Fruit fly (Drosophila melanogaster): ENCODE data around the gene CG4842.

CG4842 gene

DNA sequence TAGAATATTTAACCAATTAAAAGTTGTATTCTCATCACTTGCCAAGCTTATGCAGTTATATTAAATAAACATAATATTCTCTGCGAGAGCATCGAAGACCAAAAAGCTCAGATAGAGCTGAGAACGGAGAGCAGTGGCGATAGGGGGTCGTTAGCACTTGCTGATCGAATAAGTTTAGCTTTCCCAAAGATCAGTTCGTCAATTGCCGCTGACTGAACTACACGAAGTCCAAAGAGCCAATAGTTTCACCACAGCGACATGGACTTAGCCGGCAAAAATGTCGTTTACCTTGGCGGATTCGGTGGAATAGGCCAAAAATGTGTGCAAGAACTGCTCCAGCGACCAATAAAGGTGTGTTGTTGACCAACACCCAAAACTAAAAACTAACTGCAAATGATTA, at the start of gene CG4842:
TSS of gene CG4842 (plus strand) at position 191 of the 400 bp plus-strand sequence.
- TF ChIP-seq CG34406 (GFP tag; optimal IDR thresholded peaks at IDR 0.05): no peak
- peak; percentile 70 for TF ChIP-seq svp (GFP tag)

DNA sequence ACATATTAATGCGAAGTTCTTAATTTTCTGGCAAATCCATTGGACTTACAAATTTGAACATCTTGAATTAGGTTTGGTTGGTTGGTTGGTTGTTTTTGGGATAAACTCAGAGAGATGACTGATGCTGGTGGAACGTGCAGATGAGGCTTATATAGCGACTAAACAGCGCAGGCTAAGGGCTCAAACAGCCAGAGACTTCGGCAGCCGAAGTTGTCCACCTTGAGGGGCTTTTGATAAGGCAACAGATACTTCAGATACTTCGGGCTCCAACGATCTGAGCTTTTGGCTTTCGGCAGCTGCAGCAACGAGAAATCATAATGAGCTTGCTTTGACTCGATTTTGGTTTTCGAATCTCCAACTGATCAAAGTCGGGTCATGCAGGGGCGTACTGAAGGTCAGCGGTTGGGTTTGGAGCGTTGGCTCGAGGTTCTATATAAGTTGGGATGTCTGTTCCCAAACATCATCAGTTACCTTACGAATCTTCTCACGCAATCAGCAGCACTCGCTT, 48.7 kb upstream of the CG4842 start, which contains the start of the genes CG13041 and CG13060:
TSS of gene CG13041 (minus strand) at position 128 of the 508 bp plus-strand sequence.
TSS of gene CG13060 (plus strand) at position 458 of the 508 bp plus-strand sequence.
- TF ChIP-seq CG32006 (GFP tag; optimal IDR thresholded peaks at IDR 0.05) (no peak), CG3919 (GFP tag; optimal IDR thresholded peaks at IDR 0.05) (no peak), CG3032 (tag; optimal IDR thresholded peaks at IDR 0.05) (no peak), CG8119 (GFP tag; IDR thresholded peaks at IDR 0.05) (no peak), CG34406 (GFP tag; optimal IDR thresholded peaks at IDR 0.05) (no peak), CG1621 (tag; optimal IDR thresholded peaks at IDR 0.05) (no peak), CG6792 (GFP tag; optimal IDR thresholded peaks at IDR 0.05) (no peak), CG9139 (GFP tag; optimal IDR thresholded peaks at IDR 0.05) (no peak), CG16779 (tag; optimal IDR thresholded peaks at IDR 0.05) (no peak)

DNA sequence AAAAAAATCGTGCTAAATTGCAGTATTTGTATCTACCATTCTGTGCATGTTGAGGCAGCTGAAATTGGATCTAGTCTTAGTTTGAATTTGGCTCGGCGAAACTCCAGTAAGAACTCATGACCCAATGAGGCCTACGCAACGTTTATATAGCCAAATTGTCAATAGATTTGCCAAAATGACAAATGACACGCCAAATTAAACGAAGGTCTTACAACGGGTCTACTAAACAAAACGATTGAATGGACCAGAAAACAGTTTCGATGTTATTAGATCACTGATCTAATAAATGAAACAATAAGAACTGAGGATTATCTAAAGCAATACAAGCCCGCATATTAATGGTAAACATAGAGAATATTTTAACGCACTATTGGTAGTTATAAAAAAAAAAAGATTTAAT, 47.0 kb upstream of the CG4842 start, which contains the start of gene CG42718:
TSS of gene CG42718 (minus strand) at position 101 of the 400 bp plus-strand sequence.
- TF ChIP-seq CG3919 (GFP tag; optimal IDR thresholded peaks at IDR 0.05) (no peak), Lpt (GFP tag; optimal IDR thresholded peaks at IDR 0.05) (no peak), CG11902 (GFP tag; optimal IDR thresholded peaks at IDR 0.05) (no peak), pdm3 (GFP tag; optimal IDR thresholded peaks at IDR 0.05) (no peak), CG7368 (GFP tag; optimal IDR thresholded peaks at IDR 0.05) (no peak), eg (GFP tag; IDR thresholded peaks at IDR 0.05) (no peak), Sox14 (GFP tag; optimal IDR thresholded peaks at IDR 0.05) (no peak), Ets21C (GFP tag; optimal IDR thresholded peaks at IDR 0.05) (no peak), CG10631 (GFP tag; optimal IDR thresholded peaks at IDR 0.05) (no peak), Smox (GFP tag; optimal IDR thresholded peaks at IDR 0.05) (no peak), Met (GFP tag; optimal IDR thresholded peaks at IDR 0.05) (no peak)

DNA sequence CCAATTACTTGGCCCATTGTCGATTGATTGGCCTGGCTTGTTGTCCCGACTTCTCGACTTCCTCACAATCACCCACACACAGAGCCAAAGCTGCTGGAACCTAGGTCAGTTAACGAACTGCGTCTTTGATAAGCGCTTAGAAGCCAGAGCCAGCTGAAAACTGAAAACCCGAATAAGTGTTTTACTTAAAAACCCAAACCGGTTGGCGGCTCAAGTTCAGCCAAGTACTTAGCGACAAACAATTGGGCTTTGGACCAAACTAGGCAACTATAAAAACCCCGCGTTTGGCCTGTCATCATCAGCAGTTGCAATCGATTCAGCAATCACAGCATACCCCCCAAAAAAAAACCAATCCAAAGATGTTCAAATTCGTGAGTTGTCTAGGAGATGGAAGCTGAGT, 44.8 kb upstream of the CG4842 start, which contains the start of gene CG13059:
TSS of gene CG13059 (plus strand) at position 301 of the 400 bp plus-strand sequence.
- no peak for TF ChIP-seq Ets21C (GFP tag; optimal IDR thresholded peaks at IDR 0.05)
- TF ChIP-seq eg (GFP tag; IDR thresholded peaks at IDR 0.05): no peak
- TF ChIP-seq CG3032 (tag; optimal IDR thresholded peaks at IDR 0.05): no peak
- TF ChIP-seq Eip78C (GFP tag): no peak
- TF ChIP-seq CG15336 (GFP tag; IDR thresholded peaks at IDR 0.05): no peak
- TF ChIP-seq cyc (GFP tag; optimal IDR thresholded peaks at IDR 0.05): no peak
- TF ChIP-seq CG34406 (GFP tag; optimal IDR thresholded peaks at IDR 0.05): no peak
- TF ChIP-seq Hr38 (GFP tag; optimal IDR thresholded peaks at IDR 0.05): no peak
- TF ChIP-seq Hr39 (GFP tag; optimal IDR thresholded peaks at IDR 0.05): no peak
- TF ChIP-seq lz (GFP tag; optimal IDR thresholded peaks at IDR 0.05): no peak
- TF ChIP-seq CG6854 (GFP tag; optimal IDR thresholded peaks at IDR 0.05): no peak
- TF ChIP-seq dac (GFP tag; optimal IDR thresholded peaks at IDR 0.05): no peak
- TF ChIP-seq Sox14 (GFP tag; optimal IDR thresholded peaks at IDR 0.05): no peak
- no peak for TF ChIP-seq Sox102F (GFP tag; optimal IDR thresholded peaks at IDR 0.05)
- no peak for TF ChIP-seq Gug (GFP tag; IDR thresholded peaks at IDR 0.05)
- TF ChIP-seq Eip93F (GFP tag; optimal IDR thresholded peaks at IDR 0.05): no peak
- TF ChIP-seq esn (GFP tag; optimal IDR thresholded peaks at IDR 0.05): no peak
- TF ChIP-seq svp (GFP tag): no peak

DNA sequence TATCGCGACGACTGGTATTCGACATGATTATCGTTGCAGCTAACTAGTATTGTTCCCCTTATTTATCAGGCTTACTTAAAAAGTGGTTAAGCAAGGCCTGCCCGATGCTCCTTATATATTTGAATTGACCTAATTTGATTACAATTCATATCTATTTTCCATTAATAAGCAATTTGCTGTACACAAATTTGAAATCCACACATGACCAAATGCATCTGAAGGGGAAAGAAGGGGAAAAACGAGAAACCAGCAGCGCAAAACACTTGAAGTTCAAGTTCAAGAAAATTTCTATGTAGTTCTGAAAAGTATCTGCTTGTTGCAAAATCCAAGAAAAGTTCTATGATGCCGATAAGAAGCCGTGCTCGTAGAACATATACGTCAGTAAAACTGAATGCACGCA, 41.5 kb upstream of the CG4842 start, which contains the start of the genes CG13040 and CG13039:
TSS of gene CG13040 (minus strand) at position 101 of the 400 bp plus-strand sequence.
TSS of gene CG13039 (minus strand) at position 106 of the 400 bp plus-strand sequence.
- TF ChIP-seq CG6808 (GFP tag; optimal IDR thresholded peaks at IDR 0.05) (no peak), svp (GFP tag) (no peak), Hr38 (GFP tag; optimal IDR thresholded peaks at IDR 0.05) (no peak), CG1621 (tag; optimal IDR thresholded peaks at IDR 0.05) (no peak), spab (GFP tag; optimal IDR thresholded peaks at IDR 0.05) (no peak), Lpt (GFP tag; optimal IDR thresholded peaks at IDR 0.05) (no peak), CG10631 (GFP tag; optimal IDR thresholded peaks at IDR 0.05) (no peak)
